Fruit fly (Drosophila melanogaster) whole organism, embryonic: ENCODE results near the gene HtrA2.
A peak's percentile ranks its signal among the peaks of the same experiment; 100 is the strongest.

Source experiments
- Blimp-1 ChIP-seq: fragments of 200-800 bp; sonication (Bioruptor generic); optimal IDR thresholded peaks from 3 replicates; lab custom pipeline; 2018; ENCODE audit warnings: missing biosample characterization, missing genetic modification characterization, mild to moderate bottlenecking, moderate library complexity, missing genetic modification reagents
- CG10431 ChIP-seq: fragments of 200-800 bp; sonication (Bioruptor generic); optimal IDR thresholded peaks from 3 replicates; lab custom pipeline; 2018; ENCODE audit warnings: missing biosample characterization, mild to moderate bottlenecking, missing genetic modification characterization
- CG10462 ChIP-seq: fragments of 200-800 bp; sonication (Bioruptor generic); optimal IDR thresholded peaks from 2 replicates; lab custom pipeline; 2016; ENCODE audit warnings: missing biosample characterization, missing genetic modification characterization
- CG11093 ChIP-seq: fragments of 200-800 bp; sonication (Bioruptor generic); IDR thresholded peaks from 3 replicates; pipeline ENCODE4 v1.3.6; 2022; ENCODE audit warnings: missing biosample characterization, missing genetic modification characterization
- CG12104 ChIP-seq: fragments of 200-800 bp; sonication (Bioruptor generic); optimal IDR thresholded peaks from 3 replicates; lab custom pipeline; 2016; ENCODE audit warnings: missing biosample characterization, missing genetic modification characterization
- CG12219 ChIP-seq: fragments of 200-800 bp; sonication (Bioruptor generic); optimal IDR thresholded peaks from 3 replicates; lab custom pipeline; 2018; ENCODE audit warnings: missing biosample characterization, mild to moderate bottlenecking, missing genetic modification characterization
- CG1233 ChIP-seq: fragments of 200-800 bp; sonication (Bioruptor generic); optimal IDR thresholded peaks from 4 replicates; lab custom pipeline; 2018; ENCODE audit warnings: missing biosample characterization, mild to moderate bottlenecking, missing genetic modification characterization
- CG13287 ChIP-seq: fragments of 200-800 bp; sonication (Bioruptor generic); IDR thresholded peaks from 2 replicates; pipeline ENCODE4 v1.3.6; 2022; ENCODE audit warnings: missing biosample characterization, missing genetic modification characterization; ENCODE audit not compliant: partially characterized antibody
- CG15479 ChIP-seq: fragments of 200-800 bp; sonication (Bioruptor generic); optimal IDR thresholded peaks from 3 replicates; lab custom pipeline; 2019; ENCODE audit warnings: missing biosample characterization, mild to moderate bottlenecking, missing genetic modification characterization, moderate library complexity
- CG17912 ChIP-seq: fragments of 200-800 bp; sonication (Bioruptor generic); optimal IDR thresholded peaks from 2 replicates; lab custom pipeline; 2018; ENCODE audit warnings: missing biosample characterization, mild to moderate bottlenecking, missing genetic modification characterization
- CG30020 ChIP-seq: fragments of 200-800 bp; optimal IDR thresholded peaks from 2 replicates; lab custom pipeline; 2019; ENCODE audit warnings: missing biosample characterization, mild to moderate bottlenecking, missing genetic modification characterization, moderate library complexity
- CG3407 ChIP-seq: fragments of 200-800 bp; sonication (Bioruptor generic); optimal IDR thresholded peaks from 2 replicates; lab custom pipeline; 2018; ENCODE audit warnings: missing biosample characterization, mild to moderate bottlenecking, missing genetic modification characterization
- CG4328 ChIP-seq: fragments of 200-800 bp; sonication (Bioruptor generic); optimal IDR thresholded peaks from 3 replicates; lab custom pipeline; 2017; ENCODE audit warnings: missing biosample characterization, missing genetic modification reagents, missing genetic modification characterization
- CG7372 ChIP-seq: fragments of 200-800 bp; sonication (Bioruptor generic); IDR thresholded peaks from 2 replicates; pipeline ENCODE4 v1.3.6; 2022; ENCODE audit warnings: missing biosample characterization, missing genetic modification characterization
- CG8388 ChIP-seq: fragments of 200-800 bp; sonication (Bioruptor generic); optimal IDR thresholded peaks from 2 replicates; lab custom pipeline; 2019; ENCODE audit warnings: missing biosample characterization, mild to moderate bottlenecking, missing genetic modification characterization, moderate library complexity
- CG9932 ChIP-seq: fragments of 200-800 bp; sonication (Bioruptor generic); IDR thresholded peaks from 2 replicates; pipeline ENCODE4 v1.3.6; 2022; ENCODE audit warnings: missing biosample characterization, missing genetic modification characterization
- CHES-1-like ChIP-seq: fragments of 200-800 bp; sonication (Bioruptor generic); optimal IDR thresholded peaks from 2 replicates; lab custom pipeline; 2016; ENCODE audit warnings: missing biosample characterization, missing genetic modification characterization
- Dad ChIP-seq: fragments of 200-800 bp; sonication (Bioruptor generic); optimal IDR thresholded peaks from 3 replicates; lab custom pipeline; 2016; ENCODE audit warnings: missing biosample characterization, missing genetic modification characterization
- Kr ChIP-seq: fragments of 200-800 bp; sonication (Bioruptor generic); optimal IDR thresholded peaks from 2 replicates; lab custom pipeline; 2017; ENCODE audit warnings: missing biosample characterization, mild to moderate bottlenecking, missing genetic modification characterization
- MESR4 ChIP-seq: fragments of 200-800 bp; sonication (Bioruptor generic); optimal IDR thresholded peaks from 2 replicates; lab custom pipeline; 2018; ENCODE audit warnings: missing biosample characterization, mild to moderate bottlenecking, missing genetic modification characterization, moderate library complexity
- NFAT ChIP-seq: fragments of 200-800 bp; sonication (Bioruptor generic); IDR thresholded peaks from 2 replicates; pipeline ENCODE4 v1.3.6; 2022; ENCODE audit warnings: missing biosample characterization, missing genetic modification characterization
- PHDP ChIP-seq: fragments of 200-800 bp; sonication (Bioruptor generic); optimal IDR thresholded peaks from 3 replicates; lab custom pipeline; 2018; ENCODE audit warnings: missing biosample characterization, mild to moderate bottlenecking, missing genetic modification characterization, moderate library complexity
- Rfx ChIP-seq: fragments of 200-800 bp; sonication (Bioruptor generic); IDR thresholded peaks from 2 replicates; pipeline ENCODE4 v1.3.6; 2022; ENCODE audit warnings: missing biosample characterization, missing genetic modification characterization
- Sin3A ChIP-seq: fragments of >200 bp; optimal IDR thresholded peaks from 2 replicates; lab custom pipeline; 2018
- Spps ChIP-seq: fragments of 200-800 bp; sonication (Bioruptor generic); optimal IDR thresholded peaks from 2 replicates; lab custom pipeline; 2018; ENCODE audit warnings: missing biosample characterization, mild to moderate bottlenecking, missing genetic modification characterization
- Vsx1 ChIP-seq: fragments of 200-800 bp; sonication (Bioruptor generic); optimal IDR thresholded peaks from 2 replicates; lab custom pipeline; 2017; ENCODE audit warnings: missing biosample characterization, mild to moderate bottlenecking, missing genetic modification characterization, missing genetic modification reagents
- Xrp1 ChIP-seq: fragments of 200-800 bp; sonication (Bioruptor generic); IDR thresholded peaks from 2 replicates; pipeline ENCODE4 v1.3.6; 2022; ENCODE audit warnings: missing biosample characterization, missing genetic modification characterization
- ac ChIP-seq: fragments of 200-800 bp; sonication (Bioruptor generic); optimal IDR thresholded peaks from 3 replicates; lab custom pipeline; 2017; ENCODE audit warnings: missing biosample characterization, mild to moderate bottlenecking, missing genetic modification characterization
- aop ChIP-seq: fragments of 200-800 bp; sonication (Bioruptor generic); IDR thresholded peaks from 2 replicates; pipeline ENCODE4 v1.3.6; 2022; ENCODE audit warnings: missing biosample characterization, missing genetic modification characterization
- ara ChIP-seq: fragments of 200-800 bp; sonication (Bioruptor generic); IDR thresholded peaks from 2 replicates; pipeline ENCODE4 v1.3.6; 2022; ENCODE audit warnings: missing biosample characterization, missing genetic modification characterization
- ato ChIP-seq: fragments of 200-800 bp; sonication (Bioruptor generic); IDR thresholded peaks from 2 replicates; pipeline ENCODE4 v1.3.6; 2022; ENCODE audit warnings: missing biosample characterization, missing genetic modification characterization; ENCODE audit not compliant: partially characterized antibody
- cad ChIP-seq: fragments of >200 bp; optimal IDR thresholded peaks from 2 replicates; lab custom pipeline; 2017; ENCODE audit warnings: missing biosample characterization, missing genetic modification characterization
- cg ChIP-seq: fragments of 200-800 bp; sonication (Bioruptor generic); optimal IDR thresholded peaks from 3 replicates; lab custom pipeline; 2019; ENCODE audit warnings: missing biosample characterization, mild to moderate bottlenecking, missing genetic modification characterization, moderate library complexity
- ewg ChIP-seq: fragments of 200-800 bp; sonication (Bioruptor generic); optimal IDR thresholded peaks from 3 replicates; lab custom pipeline; 2017; ENCODE audit warnings: mild to moderate bottlenecking, missing biosample characterization, missing genetic modification reagents, missing genetic modification characterization
- fd64A ChIP-seq: fragments of 200-800 bp; sonication (Bioruptor generic); optimal IDR thresholded peaks from 3 replicates; lab custom pipeline; 2018; ENCODE audit warnings: missing biosample characterization, mild to moderate bottlenecking, missing genetic modification characterization
- gfzf ChIP-seq: fragments of 200-800 bp; sonication (Bioruptor generic); optimal IDR thresholded peaks from 2 replicates; lab custom pipeline; 2016; ENCODE audit warnings: missing biosample characterization, mild to moderate bottlenecking, missing genetic modification characterization, moderate library complexity
- grau ChIP-seq: fragments of 200-800 bp; optimal IDR thresholded peaks from 3 replicates; lab custom pipeline; 2019; ENCODE audit warnings: missing biosample characterization, mild to moderate bottlenecking, missing genetic modification characterization, moderate library complexity
- ham ChIP-seq: fragments of 200-800 bp; sonication (Bioruptor generic); IDR thresholded peaks from 2 replicates; pipeline ENCODE4 v1.3.6; 2022; ENCODE audit warnings: missing biosample characterization, missing genetic modification characterization
- maf-S ChIP-seq: fragments of 200-800 bp; sonication (Bioruptor generic); optimal IDR thresholded peaks from 2 replicates; lab custom pipeline; 2016; ENCODE audit warnings: missing biosample characterization, missing genetic modification characterization
- nau ChIP-seq: fragments of 200-800 bp; sonication (Bioruptor generic); optimal IDR thresholded peaks from 3 replicates; lab custom pipeline; 2017; ENCODE audit warnings: missing biosample characterization, mild to moderate bottlenecking, missing genetic modification characterization, missing genetic modification reagents
- nerfin-2 ChIP-seq: fragments of 200-800 bp; sonication (Bioruptor generic); IDR thresholded peaks from 2 replicates; pipeline ENCODE4 v1.3.6; 2022; ENCODE audit warnings: missing biosample characterization, missing genetic modification characterization; ENCODE audit not compliant: partially characterized antibody
- p53 ChIP-seq: fragments of 200-800 bp; sonication (Bioruptor generic); optimal IDR thresholded peaks from 2 replicates; lab custom pipeline; 2016; ENCODE audit warnings: missing biosample characterization, missing genetic modification characterization
- pita ChIP-seq: fragments of 200-800 bp; sonication (Bioruptor generic); optimal IDR thresholded peaks from 2 replicates; lab custom pipeline; 2017; ENCODE audit warnings: missing biosample characterization, mild to moderate bottlenecking, missing genetic modification characterization
- ranshi ChIP-seq: fragments of 200-800 bp; sonication (Bioruptor generic); IDR thresholded peaks from 2 replicates; pipeline ENCODE4 v1.3.6; 2022; ENCODE audit warnings: missing biosample characterization, missing genetic modification characterization
- salm ChIP-seq: fragments of 200-800 bp; sonication (Bioruptor generic); optimal IDR thresholded peaks from 2 replicates; lab custom pipeline; 2018; ENCODE audit warnings: missing biosample characterization, mild to moderate bottlenecking, missing genetic modification characterization
- sna ChIP-seq: fragments of 200-800 bp; sonication (Bioruptor generic); IDR thresholded peaks from 2 replicates; pipeline ENCODE4 v1.3.6; 2022; ENCODE audit warnings: missing biosample characterization, missing genetic modification characterization; ENCODE audit not compliant: partially characterized antibody
- sug ChIP-seq: fragments of 200-800 bp; optimal IDR thresholded peaks from 2 replicates; lab custom pipeline; 2019; ENCODE audit warnings: missing biosample characterization, mild to moderate bottlenecking, missing genetic modification characterization, moderate library complexity
- trem ChIP-seq: fragments of 200-800 bp; optimal IDR thresholded peaks from 3 replicates; lab custom pipeline; 2019; ENCODE audit warnings: missing biosample characterization, mild to moderate bottlenecking, missing genetic modification characterization, moderate library complexity
- twi ChIP-seq: fragments of 200-800 bp; optimal IDR thresholded peaks from 2 replicates; lab custom pipeline; 2019; ENCODE audit warnings: missing biosample characterization, mild to moderate bottlenecking, missing genetic modification characterization, moderate library complexity
- wek ChIP-seq: fragments of 200-800 bp; sonication (Bioruptor generic); optimal IDR thresholded peaks from 3 replicates; lab custom pipeline; 2018; ENCODE audit warnings: missing biosample characterization, mild to moderate bottlenecking, missing genetic modification characterization, moderate library complexity
- wor ChIP-seq: fragments of 200-800 bp; sonication (Bioruptor generic); IDR thresholded peaks from 2 replicates; pipeline ENCODE4 v1.3.6; 2022; ENCODE audit warnings: missing biosample characterization, missing genetic modification characterization
- zfh1 ChIP-seq: fragments of 200-800 bp; sonication (Bioruptor generic); IDR thresholded peaks from 3 replicates; pipeline ENCODE4 v1.3.6; 2022; ENCODE audit warnings: missing biosample characterization, missing genetic modification characterization

Gene HtrA2

dm6 chr3R:14481977-14482376, 29.5 kb downstream of the HtrA2 start (continued):
- TF ChIP-seq sna (GFP tag; lab: Robert Waterston, UW) (no peak), ara (GFP tag; lab: Robert Waterston, UW) (no peak), CG12219 (GFP tag; lab: Kevin White, UChicago) (no peak), Blimp-1 (GFP tag; lab: Kevin White, UChicago) (peak; percentile 90), CG9932 (no peak), twi (peak; percentile 80), CHES-1-like (no peak), CG4328 (no peak), CG8388 (no peak), ham (GFP tag; lab: Robert Waterston, UW) (no peak), trem (tag; lab: Kevin White, UChicago) (peak; percentile 6), CG13287 (no peak), p53 (no peak), gfzf (GFP tag; lab: Kevin White, UChicago) (peak; percentile 22), CG3407 (peak; percentile 27), Sin3A (lab: Kevin White, UChicago) (no peak), Spps (tag; lab: Kevin White, UChicago) (no peak), CG30020 (tag; lab: Kevin White, UChicago) (no peak), CG10431 (GFP tag; lab: Kevin White, UChicago) (peak; percentile 36), Xrp1 (GFP tag; lab: Robert Waterston, UW) (0 out of 2 replicates have a peak, but pooled peaks have one; percentile 7), zfh1 (GFP tag; lab: Robert Waterston, UW) (no peak), wor (GFP tag; lab: Robert Waterston, UW) (no peak), ewg (GFP tag; lab: Kevin White, UChicago) (no peak), CG15479 (peak; percentile 72), grau (no peak), fd64A (GFP tag; lab: Kevin White, UChicago) (peak; percentile 64), pita (no peak), nerfin-2 (GFP tag; lab: Robert Waterston, UW) (no peak), CG11093 (no peak), maf-S (GFP tag; lab: Kevin White, UChicago) (no peak), salm (tag; lab: Kevin White, UChicago) (peak; percentile 33), ac (GFP tag; lab: Kevin White, UChicago) (peak; percentile 36), CG12104 (GFP tag; lab: Kevin White, UChicago) (no peak), MESR4 (GFP tag; lab: Kevin White, UChicago) (no peak), Dad (GFP tag; lab: Kevin White, UChicago) (no peak), CG7372 (GFP tag; lab: Robert Waterston, UW) (no peak), ranshi (GFP tag; lab: Robert Waterston, UW) (no peak), Rfx (GFP tag; lab: Robert Waterston, UW) (no peak), cad (GFP tag; lab: Kevin White, UChicago) (peak; percentile 71), cg (GFP tag; lab: Kevin White, UChicago) (peak; percentile 67), sug (no peak), aop (GFP tag; lab: Robert Waterston, UW) (no peak), CG1233 (no peak), PHDP (no peak), nau (GFP tag; lab: Kevin White, UChicago) (no peak), CG10462 (GFP tag; lab: Kevin White, UChicago) (no peak), Vsx1 (GFP tag; lab: Kevin White, UChicago) (no peak), CG17912 (GFP tag; lab: Kevin White, UChicago) (no peak), wek (peak; percentile 28), ato (no peak), Kr (peak; percentile 70), NFAT (no peak)
